Fruit fly (Drosophila melanogaster) whole organism, adult: Measurements from ENCODE around the gene CG14882.
A peak's percentile ranks its signal among the peaks of the same experiment; 100 is the strongest.

Experiments used
- CG11617 ChIP-seq: fragments of 200-800 bp; sonication (Bioruptor generic); optimal IDR thresholded peaks from 2 replicates; lab custom pipeline; 2017; ENCODE audit warnings: mild to moderate bottlenecking, missing biosample characterization, missing genetic modification reagents, missing genetic modification characterization
- CG12768 ChIP-seq: fragments of 200-800 bp; sonication (Bioruptor generic); optimal IDR thresholded peaks from 2 replicates; lab custom pipeline; 2017; ENCODE audit warnings: missing biosample characterization, missing genetic modification characterization, mild to moderate bottlenecking, moderate library complexity, missing genetic modification reagents
- CG14711 ChIP-seq: fragments of 200-800 bp; sonication (Bioruptor generic); optimal IDR thresholded peaks from 2 replicates; lab custom pipeline; 2018; ENCODE audit warnings: missing biosample characterization, mild to moderate bottlenecking, missing genetic modification characterization, moderate library complexity
- CG1620 ChIP-seq: fragments of 200-800 bp; sonication (Bioruptor generic); optimal IDR thresholded peaks from 2 replicates; lab custom pipeline; 2016; ENCODE audit warnings: missing biosample characterization, missing genetic modification characterization
- CG33017 ChIP-seq: fragments of 200-800 bp; sonication (Bioruptor generic); optimal IDR thresholded peaks from 2 replicates; lab custom pipeline; 2018; ENCODE audit warnings: missing biosample characterization, mild to moderate bottlenecking, missing genetic modification characterization, moderate library complexity
- CG5204 ChIP-seq: fragments of 200-800 bp; sonication (Bioruptor generic); optimal IDR thresholded peaks from 2 replicates; lab custom pipeline; 2016; ENCODE audit warnings: missing biosample characterization, missing genetic modification characterization
- CG7045 ChIP-seq: fragments of 200-800 bp; sonication (Bioruptor generic); optimal IDR thresholded peaks from 2 replicates; lab custom pipeline; 2017; ENCODE audit warnings: missing biosample characterization, mild to moderate bottlenecking, missing genetic modification characterization
- CG7101 ChIP-seq: fragments of 200-800 bp; sonication (Bioruptor generic); optimal IDR thresholded peaks from 2 replicates; lab custom pipeline; 2018; ENCODE audit warnings: missing biosample characterization, mild to moderate bottlenecking, missing genetic modification characterization, moderate library complexity
- Clk ChIP-seq: fragments of 200-800 bp; sonication (Bioruptor generic); optimal IDR thresholded peaks from 2 replicates; lab custom pipeline; 2017; ENCODE audit warnings: missing biosample characterization, missing genetic modification characterization
- Crg-1 ChIP-seq: fragments of 200-800 bp; sonication (Bioruptor generic); optimal IDR thresholded peaks from 2 replicates; lab custom pipeline; 2016; ENCODE audit warnings: missing biosample characterization, missing genetic modification characterization
- Hr96 ChIP-seq: fragments of 200-800 bp; sonication (Bioruptor generic); optimal IDR thresholded peaks from 2 replicates; lab custom pipeline; 2016; ENCODE audit warnings: missing biosample characterization, missing genetic modification characterization
- Mnt ChIP-seq: fragments of 200-800 bp; sonication (Bioruptor generic); optimal IDR thresholded peaks from 2 replicates; lab custom pipeline; 2016; ENCODE audit warnings: missing biosample characterization, mild to moderate bottlenecking, missing genetic modification characterization
- bab1 ChIP-seq: fragments of 200-800 bp; sonication (Bioruptor generic); optimal IDR thresholded peaks from 3 replicates; lab custom pipeline; 2019; ENCODE audit warnings: missing biosample characterization, mild to moderate bottlenecking, missing genetic modification characterization, moderate library complexity
- cic ChIP-seq: fragments of 200-800 bp; sonication (Bioruptor generic); optimal IDR thresholded peaks from 2 replicates; lab custom pipeline; 2017; ENCODE audit warnings: missing biosample characterization, mild to moderate bottlenecking, missing genetic modification characterization, moderate library complexity
- cnc ChIP-seq, 2 experiments: fragments of >200 bp; optimal IDR thresholded peaks; 2 replicates each; lab custom pipeline; 2017
- kay ChIP-seq: fragments of 200-800 bp; sonication (Bioruptor generic); peaks from one replicate; lab custom pipeline; 2016; ENCODE audit warnings: missing biosample characterization, missing genetic modification characterization, borderline replicate concordance
- ovo ChIP-seq: fragments of 200-800 bp; sonication (Bioruptor generic); optimal IDR thresholded peaks from 2 replicates; lab custom pipeline; 2016; ENCODE audit warnings: missing biosample characterization, missing genetic modification characterization
- pad ChIP-seq: fragments of 200-800 bp; sonication (Bioruptor generic); optimal IDR thresholded peaks from 3 replicates; lab custom pipeline; 2017; ENCODE audit warnings: missing biosample characterization, missing genetic modification characterization, mild to moderate bottlenecking, moderate library complexity, missing genetic modification reagents
- tj ChIP-seq: fragments of 200-800 bp; sonication (Bioruptor generic); optimal IDR thresholded peaks from 3 replicates; lab custom pipeline; 2017; ENCODE audit warnings: missing biosample characterization, mild to moderate bottlenecking, missing genetic modification characterization, moderate library complexity
- toe ChIP-seq: fragments of 200-800 bp; sonication (Bioruptor generic); optimal IDR thresholded peaks from 2 replicates; lab custom pipeline; 2016; ENCODE audit warnings: missing biosample characterization, missing genetic modification characterization

CG14882 gene

dm6 chr3R:16427520-16427919 lies 15.5 kb upstream of the CG14882 start:
- no peak for TF ChIP-seq Mnt (GFP tag; lab: Kevin White, UChicago)
- TF ChIP-seq CG7045 (GFP tag; lab: Kevin White, UChicago), result no peak

- TF ChIP-seq pad, result no peak
- no peak for TF ChIP-seq CG1620 (GFP tag; lab: Kevin White, UChicago)
- no peak for TF ChIP-seq Mnt (GFP tag; lab: Kevin White, UChicago)
- TF ChIP-seq CG7101, result no peak
- TF ChIP-seq Clk (GFP tag; lab: Kevin White, UChicago), result no peak
Measured at dm6 chr3R:16430381-16430780, 12.6 kb upstream of the CG14882 start, which contains the start of gene CG31279. Gene CG31279, plus strand, starts transcription at chr3R:16430681.

- TF ChIP-seq CG7101 (peak; percentile 8), CG7045 (GFP tag; lab: Kevin White, UChicago) (no peak), toe (GFP tag; lab: Kevin White, UChicago) (peak; percentile 35), Crg-1 (GFP tag; lab: Kevin White, UChicago) (peak; percentile 22), CG11617 (GFP tag; lab: Kevin White, UChicago) (no peak), bab1 (GFP tag; lab: Kevin White, UChicago) (peak; percentile 69), kay (no peak), CG1620 (GFP tag; lab: Kevin White, UChicago) (peak; percentile 43), pad (peak; percentile 3), Mnt (GFP tag; lab: Kevin White, UChicago) (peak; percentile 13), Clk (GFP tag; lab: Kevin White, UChicago) (no peak), cic (GFP tag; lab: Kevin White, UChicago) (peak; percentile 9)
Measured at dm6 chr3R:16431707-16432106, 11.3 kb upstream of the CG14882 start.

- TF ChIP-seq CG7045 (GFP tag; lab: Kevin White, UChicago) (peak; percentile 45), Crg-1 (GFP tag; lab: Kevin White, UChicago) (peak; percentile 5), toe (GFP tag; lab: Kevin White, UChicago) (peak; percentile 55), tj (GFP tag; lab: Kevin White, UChicago) (peak; percentile 29), pad (peak; percentile 56), bab1 (GFP tag; lab: Kevin White, UChicago) (peak; percentile 75), CG11617 (GFP tag; lab: Kevin White, UChicago) (peak; percentile 64), Mnt (GFP tag; lab: Kevin White, UChicago) (peak; percentile 56), CG33017 (tag; lab: Kevin White, UChicago) (peak; percentile 81), Hr96 (no peak), Clk (GFP tag; lab: Kevin White, UChicago) (no peak), CG7101 (peak; percentile 85), kay (peak; percentile 97), cic (GFP tag; lab: Kevin White, UChicago) (no peak), cnc (optimal IDR thresholded peaks at IDR 0.05; lab: Kevin White, UChicago) (no peak), CG1620 (GFP tag; lab: Kevin White, UChicago) (peak; percentile 43), CG12768 (GFP tag; lab: Kevin White, UChicago) (peak; percentile 62), CG14711 (peak; percentile 76)
Measured at dm6 chr3R:16432665-16433065, 10.3 kb upstream of the CG14882 start, which contains the start of gene Fntb. Gene Fntb, plus strand, starts transcription at chr3R:16432998.

- TF ChIP-seq cic (GFP tag; lab: Kevin White, UChicago), result no peak
- TF ChIP-seq CG11617 (GFP tag; lab: Kevin White, UChicago), result no peak
- TF ChIP-seq CG33017 (tag; lab: Kevin White, UChicago), result no peak
- no peak for TF ChIP-seq bab1 (GFP tag; lab: Kevin White, UChicago)
- TF ChIP-seq toe (GFP tag; lab: Kevin White, UChicago), result no peak
- TF ChIP-seq Mnt (GFP tag; lab: Kevin White, UChicago), result no peak
- no peak for TF ChIP-seq CG12768 (GFP tag; lab: Kevin White, UChicago)
- TF ChIP-seq ovo (GFP tag; lab: Kevin White, UChicago), result no peak
- TF ChIP-seq CG7101, result no peak
- no peak for TF ChIP-seq CG7045 (GFP tag; lab: Kevin White, UChicago)
- no peak for TF ChIP-seq CG14711
Measured at dm6 chr3R:16434599-16434998, 8.4 kb upstream of the CG14882 start, which contains the start of gene CG14881. Gene CG14881, plus strand, starts transcription at chr3R:16434899.

dm6 chr3R:16436374-16437037 lies 6.5 kb upstream of the CG14882 start, which contains the start of gene mRpS33:
Gene mRpS33, minus strand, starts transcription at chr3R:16436597.
- TF ChIP-seq cnc (optimal IDR thresholded peaks at IDR 0.05; lab: Kevin White, UChicago) (no peak), CG5204 (GFP tag; lab: Kevin White, UChicago) (no peak), CG11617 (GFP tag; lab: Kevin White, UChicago) (no peak), CG7101 (no peak), Crg-1 (GFP tag; lab: Kevin White, UChicago) (no peak), Mnt (GFP tag; lab: Kevin White, UChicago) (no peak), cic (GFP tag; lab: Kevin White, UChicago) (no peak), Clk (GFP tag; lab: Kevin White, UChicago) (no peak), Hr96 (no peak), tj (GFP tag; lab: Kevin White, UChicago) (no peak), CG14711 (no peak), bab1 (GFP tag; lab: Kevin White, UChicago) (no peak), toe (GFP tag; lab: Kevin White, UChicago) (no peak), kay (no peak), CG7045 (GFP tag; lab: Kevin White, UChicago) (no peak), CG12768 (GFP tag; lab: Kevin White, UChicago) (no peak)
